Fruit fly (Drosophila melanogaster): ENCODE measurements around the gene CG33483.

CG33483 gene

DNA sequence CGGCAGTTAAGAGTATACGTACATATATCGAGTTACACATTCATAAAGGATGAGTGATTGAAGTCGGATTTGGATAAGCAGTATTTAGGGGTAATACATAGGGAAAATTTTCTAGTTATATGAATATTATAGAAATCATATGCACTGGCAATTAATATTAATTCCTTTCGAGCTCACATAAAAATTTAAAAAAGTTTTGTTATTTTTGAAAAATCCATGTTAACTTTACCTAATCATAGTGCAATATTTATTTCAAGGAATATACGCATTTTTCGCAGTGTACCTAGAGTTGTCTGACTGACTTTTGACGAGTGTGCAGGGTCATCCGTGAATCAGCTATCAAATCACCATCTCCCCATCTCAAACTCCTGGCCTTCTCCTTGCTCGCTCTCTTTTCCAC, 37.5 kb downstream of the CG33483 start:
- no peak for TF ChIP-seq Myc (optimal IDR thresholded peaks at IDR 0.05)
- TF ChIP-seq psq (optimal IDR thresholded peaks at IDR 0.05): no peak
- TF ChIP-seq insv (optimal IDR thresholded peaks at IDR 0.05): no peak
- no peak for TF ChIP-seq h (optimal IDR thresholded peaks at IDR 0.05)
- TF ChIP-seq ttk (optimal IDR thresholded peaks at IDR 0.05): no peak
- no peak for TF ChIP-seq Sin3A (optimal IDR thresholded peaks at IDR 0.05)

- TF ChIP-seq Myc (optimal IDR thresholded peaks at IDR 0.05): no peak
- TF ChIP-seq ttk (optimal IDR thresholded peaks at IDR 0.05): no peak
- no peak for TF ChIP-seq Sin3A (optimal IDR thresholded peaks at IDR 0.05)
- TF ChIP-seq psq (optimal IDR thresholded peaks at IDR 0.05): no peak
- no peak for TF ChIP-seq insv (optimal IDR thresholded peaks at IDR 0.05)
- TF ChIP-seq h (optimal IDR thresholded peaks at IDR 0.05): no peak
Measured at dm6 chr3R:30863971-30864370, 38.0 kb downstream of the CG33483 start.

dm6 chr3R:30862471-30862870, 39.5 kb downstream of the CG33483 start:
- TF ChIP-seq Myc (optimal IDR thresholded peaks at IDR 0.05) (no peak), insv (optimal IDR thresholded peaks at IDR 0.05) (no peak), ttk (optimal IDR thresholded peaks at IDR 0.05) (no peak), psq (optimal IDR thresholded peaks at IDR 0.05) (no peak), h (optimal IDR thresholded peaks at IDR 0.05) (no peak), Sin3A (optimal IDR thresholded peaks at IDR 0.05) (no peak)

dm6 chr3R:30860561-30860928, 41.4 kb downstream of the CG33483 start:
- TF ChIP-seq ttk (optimal IDR thresholded peaks at IDR 0.05) (no peak), insv (optimal IDR thresholded peaks at IDR 0.05) (no peak), h (optimal IDR thresholded peaks at IDR 0.05) (no peak), Sin3A (optimal IDR thresholded peaks at IDR 0.05) (no peak)

DNA sequence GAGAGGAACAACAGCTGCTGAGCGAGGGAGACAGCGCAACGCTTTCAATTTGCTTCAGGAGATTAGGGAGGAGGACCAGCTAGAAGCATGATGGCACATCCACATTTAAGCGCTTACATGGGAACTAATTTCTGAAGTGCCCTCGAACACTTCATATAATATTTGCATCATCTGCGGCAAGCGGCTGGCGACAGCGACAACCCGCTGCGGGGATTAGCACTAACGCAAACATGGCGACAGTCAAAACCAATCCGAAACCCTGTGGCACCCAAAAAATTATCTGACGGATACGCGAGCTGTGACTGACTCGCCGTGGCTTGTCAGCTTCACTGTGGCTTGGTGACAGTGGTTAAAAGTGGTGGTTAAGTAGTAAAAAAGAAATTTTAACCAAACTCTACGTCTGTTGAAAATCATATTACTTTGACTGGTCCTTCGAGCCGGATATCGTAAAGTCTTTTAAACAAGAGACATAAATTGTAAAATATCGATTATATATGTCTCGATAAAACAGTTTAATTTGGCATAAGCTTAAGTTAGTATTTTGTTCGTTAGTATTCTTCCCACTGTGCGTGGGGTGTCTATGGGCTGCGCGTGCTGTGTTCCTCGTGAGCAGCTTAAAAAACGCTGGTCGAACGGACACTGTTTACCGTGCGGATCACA, 41.9 kb downstream of the CG33483 start:
- TF ChIP-seq ttk (optimal IDR thresholded peaks at IDR 0.05) (no peak), Myc (optimal IDR thresholded peaks at IDR 0.05) (no peak), psq (optimal IDR thresholded peaks at IDR 0.05) (no peak), h (optimal IDR thresholded peaks at IDR 0.05) (no peak), insv (optimal IDR thresholded peaks at IDR 0.05) (no peak), Sin3A (optimal IDR thresholded peaks at IDR 0.05) (no peak)

dm6 chr3R:30856596-30856995, 45.4 kb downstream of the CG33483 start:
- TF ChIP-seq Myc (optimal IDR thresholded peaks at IDR 0.05) (no peak), psq (optimal IDR thresholded peaks at IDR 0.05) (no peak), insv (optimal IDR thresholded peaks at IDR 0.05) (no peak), ttk (optimal IDR thresholded peaks at IDR 0.05) (no peak), h (optimal IDR thresholded peaks at IDR 0.05) (no peak), Sin3A (optimal IDR thresholded peaks at IDR 0.05) (no peak)

DNA sequence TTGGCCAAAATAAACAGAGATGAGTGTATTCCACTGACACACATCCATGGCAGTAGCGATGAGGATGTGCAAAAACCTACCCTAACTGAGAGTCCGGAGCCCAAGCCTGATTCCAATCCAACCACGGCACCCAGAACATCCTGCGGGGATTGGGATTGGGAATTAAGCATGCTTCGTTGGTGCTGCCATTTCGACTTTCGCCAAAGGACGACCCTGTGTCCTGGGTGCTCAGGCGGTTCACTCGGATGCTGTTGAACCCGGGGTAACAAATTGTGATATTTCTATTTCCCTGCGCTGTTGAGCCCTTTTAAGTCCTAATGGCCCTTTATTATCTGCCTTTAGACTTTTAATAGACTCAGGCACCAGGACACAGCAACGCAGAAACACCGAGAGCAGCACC, 46.8 kb downstream of the CG33483 start:
- TF ChIP-seq insv (optimal IDR thresholded peaks at IDR 0.05) (no peak), Myc (optimal IDR thresholded peaks at IDR 0.05) (no peak), h (optimal IDR thresholded peaks at IDR 0.05) (no peak), Sin3A (optimal IDR thresholded peaks at IDR 0.05) (no peak), psq (optimal IDR thresholded peaks at IDR 0.05) (no peak), ttk (optimal IDR thresholded peaks at IDR 0.05) (no peak)

dm6 chr3R:30851843-30852365, 50.1 kb downstream of the CG33483 start, which contains the start of gene tll:
Gene tll, plus strand, starts transcription at chr3R:30852315.
- TF ChIP-seq Sin3A (optimal IDR thresholded peaks at IDR 0.05): no peak
- TF ChIP-seq insv (optimal IDR thresholded peaks at IDR 0.05): no peak
- no peak for TF ChIP-seq ttk (optimal IDR thresholded peaks at IDR 0.05)
- no peak for TF ChIP-seq h (optimal IDR thresholded peaks at IDR 0.05)
- TF ChIP-seq Myc (optimal IDR thresholded peaks at IDR 0.05): no peak
- no peak for TF ChIP-seq psq (optimal IDR thresholded peaks at IDR 0.05)
